Fruit fly (Drosophila melanogaster) whole organism, wandering third instar larva: ENCODE results near the gene CG2681.

Source experiments
- Abd-B ChIP-seq: fragments of >200 bp; optimal IDR thresholded peaks from 2 replicates; lab custom pipeline; 2017; ENCODE audit warnings: missing biosample characterization, missing genetic modification characterization
- CG9705 ChIP-seq: fragments of 200-800 bp; sonication (Bioruptor generic); optimal IDR thresholded peaks from 2 replicates; lab custom pipeline; 2018; ENCODE audit warnings: missing biosample characterization, mild to moderate bottlenecking, missing genetic modification characterization
- CrebA ChIP-seq: fragments of 200-800 bp; sonication (Bioruptor generic); optimal IDR thresholded peaks from 2 replicates; lab custom pipeline; 2016; ENCODE audit warnings: missing biosample characterization, mild to moderate bottlenecking, missing genetic modification characterization, borderline replicate concordance
- Dfd ChIP-seq: fragments of >200 bp; optimal IDR thresholded peaks from 2 replicates; lab custom pipeline; 2017; ENCODE audit warnings: missing biosample characterization, missing genetic modification characterization
- Dif ChIP-seq: fragments of 200-275, 200-300 bp; sonication (Bioruptor generic); optimal IDR thresholded peaks from 2 replicates; lab custom pipeline; 2018; ENCODE audit warnings: missing biosample characterization, missing genetic modification characterization; ENCODE audit not compliant: partially characterized antibody
- HLH106 ChIP-seq: fragments of 200-800 bp; optimal IDR thresholded peaks from 3 replicates; lab custom pipeline; 2019; ENCODE audit warnings: missing biosample characterization, mild to moderate bottlenecking, missing genetic modification characterization, moderate library complexity
- Hnf4 ChIP-seq: fragments of 200-800 bp; sonication (Bioruptor generic); optimal IDR thresholded peaks from 2 replicates; lab custom pipeline; 2016; ENCODE audit warnings: missing biosample characterization, mild to moderate bottlenecking, missing genetic modification characterization
- Hr83 ChIP-seq: fragments of 200-300 bp; sonication (Bioruptor generic); optimal IDR thresholded peaks from 2 replicates; lab custom pipeline; 2016; ENCODE audit warnings: missing biosample characterization, mild to moderate bottlenecking, missing genetic modification characterization, moderate library complexity; ENCODE audit not compliant: poor library complexity, severe bottlenecking
- Jra ChIP-seq: sonication (Bioruptor generic); optimal IDR thresholded peaks from 2 replicates; lab custom pipeline; 2016; ENCODE audit warnings: missing biosample characterization, missing genetic modification characterization
- Mio ChIP-seq: sonication (Bioruptor generic); optimal IDR thresholded peaks from 2 replicates; lab custom pipeline; 2016; ENCODE audit warnings: missing biosample characterization, missing genetic modification characterization
- Myc ChIP-seq: fragments of >200 bp; optimal IDR thresholded peaks from 2 replicates; lab custom pipeline; 2017
- N ChIP-seq: fragments of >200 bp; optimal IDR thresholded peaks from 2 replicates; lab custom pipeline; 2018; ENCODE audit warnings: missing biosample characterization, missing external identifiers, missing genetic modification characterization
- OdsH ChIP-seq: fragments of 200-800 bp; sonication (Bioruptor generic); optimal IDR thresholded peaks from 2 replicates; lab custom pipeline; 2016; ENCODE audit warnings: missing biosample characterization, mild to moderate bottlenecking, missing genetic modification characterization
- Rel ChIP-seq, 2 experiments: fragments of 200-800 bp; sonication (Bioruptor generic) in 1 of 2; optimal IDR thresholded peaks; 2 replicates in 1 of 2; 3 replicates in 1 of 2; lab custom pipeline; 2016 to 2019; ENCODE audit warnings: mild to moderate bottlenecking in 2 of 2, missing biosample characterization in 2 of 2, missing genetic modification characterization in 2 of 2, moderate library complexity in 1 of 2
- Sp1 ChIP-seq: fragments of 200-800 bp; sonication (Bioruptor generic); optimal IDR thresholded peaks from 3 replicates; lab custom pipeline; 2019; ENCODE audit warnings: missing biosample characterization, mild to moderate bottlenecking, missing genetic modification characterization, moderate library complexity
- Vsx2 ChIP-seq: fragments of 200-300, 225-300 bp; sonication (Bioruptor generic); optimal IDR thresholded peaks from 2 replicates; lab custom pipeline; 2018; ENCODE audit warnings: missing biosample characterization, missing genetic modification characterization; ENCODE audit not compliant: partially characterized antibody
- brk ChIP-seq: fragments of 200-800 bp; sonication (Bioruptor generic); optimal IDR thresholded peaks from 2 replicates; lab custom pipeline; 2016; ENCODE audit warnings: missing biosample characterization, mild to moderate bottlenecking, missing genetic modification characterization
- dl ChIP-seq, 2 experiments: fragments of 175-275, 200-275 bp in 1 of 2; fragments of 200-275 bp in 1 of 2; sonication (Bioruptor generic); optimal IDR thresholded peaks; lab custom pipeline; 2018; ENCODE audit warnings: mild to moderate bottlenecking in 2 of 2, missing biosample characterization in 2 of 2, missing genetic modification characterization in 2 of 2, moderate library complexity in 2 of 2; ENCODE audit not compliant: partially characterized antibody in 2 of 2, insufficient read depth in 1 of 2
- dsf ChIP-seq: sonication (Bioruptor generic); optimal IDR thresholded peaks from 2 replicates; lab custom pipeline; 2016; ENCODE audit warnings: missing biosample characterization, missing genetic modification characterization, borderline replicate concordance
- ey ChIP-seq: fragments of 200-800 bp; sonication (Bioruptor generic); optimal IDR thresholded peaks from 2 replicates; lab custom pipeline; 2016; ENCODE audit warnings: missing biosample characterization, missing genetic modification characterization
- foxo ChIP-seq, 2 experiments: fragments of 200-800 bp; sonication (Bioruptor generic); optimal IDR thresholded peaks; 2 replicates in 1 of 2; 3 replicates in 1 of 2; lab custom pipeline; 2016 to 2017; ENCODE audit warnings: missing biosample characterization in 2 of 2, missing genetic modification characterization in 2 of 2
- fru ChIP-seq: fragments of 200-800 bp; sonication (Bioruptor generic); optimal IDR thresholded peaks from 3 replicates; lab custom pipeline; 2016; ENCODE audit warnings: missing biosample characterization, mild to moderate bottlenecking, missing genetic modification characterization
- pan ChIP-seq: fragments of >200 bp; optimal IDR thresholded peaks from 2 replicates; lab custom pipeline; 2017
- psq ChIP-seq: fragments of 200-800 bp; sonication (Bioruptor generic); optimal IDR thresholded peaks from 3 replicates; lab custom pipeline; 2017; ENCODE audit warnings: missing biosample characterization, mild to moderate bottlenecking, missing genetic modification characterization, moderate library complexity
- rgr ChIP-seq: fragments of 200-800 bp; sonication (Bioruptor generic); optimal IDR thresholded peaks from 3 replicates; lab custom pipeline; 2016; ENCODE audit warnings: missing biosample characterization, mild to moderate bottlenecking, missing genetic modification characterization
- sage ChIP-seq: fragments of 200-800 bp; sonication (Bioruptor generic); optimal IDR thresholded peaks from 2 replicates; lab custom pipeline; 2016; ENCODE audit warnings: missing biosample characterization, mild to moderate bottlenecking, missing genetic modification characterization
- usp ChIP-seq: fragments of >200 bp; optimal IDR thresholded peaks from 2 replicates; lab custom pipeline; 2017; ENCODE audit warnings: missing biosample characterization, missing genetic modification characterization
- woc ChIP-seq: sonication (Bioruptor generic); optimal IDR thresholded peaks from 2 replicates; lab custom pipeline; 2016; ENCODE audit warnings: missing biosample characterization, mild to moderate bottlenecking, missing genetic modification characterization

Gene CG2681

dm6 chrX:2704134-2704773 is 4.2 kb upstream of the CG2681 start, which contains the start of gene eIF2Bbeta:
Gene eIF2Bbeta (plus strand): TSS chrX:2704571.
- TF ChIP-seq Myc (lab: Kevin White, UChicago) = peak; percentile 93
- TF ChIP-seq Dif = no peak

- TF ChIP-seq dsf = no peak
Measured at dm6 chrX:2707377-2708090, 950 bp upstream of the CG2681 start, which contains the start of gene CG2680. Gene CG2680 (minus strand): TSS chrX:2707427.

- TF ChIP-seq Myc (lab: Kevin White, UChicago) (peak; percentile 24), dl (GFP tag; optimal IDR thresholded peaks at IDR 0.05; lab: Kevin White, UChicago; ENCODE audit: insufficient read depth in 1 of 2, partially characterized antibody in 2 of 2) (no peak), ey (no peak), Vsx2 (GFP tag; lab: Kevin White, UChicago) (no peak), Rel (GFP tag; optimal IDR thresholded peaks at IDR 0.05; lab: Kevin White, UChicago) (no peak), Rel (tag; optimal IDR thresholded peaks at IDR 0.05; lab: Kevin White, UChicago) (no peak), Jra (no peak), Abd-B (GFP tag; lab: Kevin White, UChicago) (no peak), Hnf4 (GFP tag; lab: Kevin White, UChicago) (no peak), CrebA (GFP tag; lab: Kevin White, UChicago) (no peak), N (GFP tag; lab: Kevin White, UChicago) (no peak), sage (GFP tag; lab: Kevin White, UChicago) (no peak), rgr (GFP tag; lab: Kevin White, UChicago) (peak; percentile 9), foxo (GFP tag; optimal IDR thresholded peaks at IDR 0.05; lab: Kevin White, UChicago) (peak in 1 of 2 experiments; percentile 10), usp (GFP tag; lab: Kevin White, UChicago) (no peak), psq (GFP tag; lab: Kevin White, UChicago) (no peak), woc (no peak), OdsH (GFP tag; lab: Kevin White, UChicago) (no peak), Dif (no peak), HLH106 (tag; lab: Kevin White, UChicago) (no peak), pan (no peak), Dfd (GFP tag; lab: Kevin White, UChicago) (no peak), fru (GFP tag; lab: Kevin White, UChicago) (no peak), Sp1 (GFP tag; lab: Kevin White, UChicago) (no peak), Mio (no peak)
Measured at dm6 chrX:2713776-2714175, 5.3 kb downstream of the CG2681 start, which contains the start of the genes CG2685 and CG2694. Gene CG2685 (minus strand): TSS chrX:2713960. Gene CG2694 (plus strand): TSS chrX:2714079.

dm6 chrX:2714730-2715129 is 6.2 kb downstream of the CG2681 start:
- TF ChIP-seq pan = no peak
- no peak for TF ChIP-seq usp (GFP tag; lab: Kevin White, UChicago)
- TF ChIP-seq HLH106 (tag; lab: Kevin White, UChicago) = peak; percentile 14
- no peak for TF ChIP-seq CG9705 (GFP tag; lab: Kevin White, UChicago)
- TF ChIP-seq psq (GFP tag; lab: Kevin White, UChicago) = no peak
- TF ChIP-seq N (GFP tag; lab: Kevin White, UChicago) = no peak
- TF ChIP-seq Rel (GFP tag; optimal IDR thresholded peaks at IDR 0.05; lab: Kevin White, UChicago) = no peak
- TF ChIP-seq Rel (tag; optimal IDR thresholded peaks at IDR 0.05; lab: Kevin White, UChicago) = no peak
- TF ChIP-seq brk (GFP tag; lab: Kevin White, UChicago) = no peak
- TF ChIP-seq Hr83 = no peak
- TF ChIP-seq rgr (GFP tag; lab: Kevin White, UChicago) = no peak
- no peak for TF ChIP-seq Abd-B (GFP tag; lab: Kevin White, UChicago)
- TF ChIP-seq Dif = peak; percentile 84
- TF ChIP-seq Vsx2 (GFP tag; lab: Kevin White, UChicago) = peak; percentile 96
- TF ChIP-seq sage (GFP tag; lab: Kevin White, UChicago) = no peak
- TF ChIP-seq, all 38 proteins: peak for 3

dm6 chrX:2720122-2720521 is 11.6 kb downstream of the CG2681 start, which contains the start of gene CG2701:
Gene CG2701 (minus strand): TSS chrX:2720327.
- peak; percentile 42 for TF ChIP-seq Hr83
- TF ChIP-seq Rel (GFP tag; optimal IDR thresholded peaks at IDR 0.05; lab: Kevin White, UChicago) = no peak
- no peak for TF ChIP-seq Rel (tag; optimal IDR thresholded peaks at IDR 0.05; lab: Kevin White, UChicago)
